Worm (Caenorhabditis elegans): Measurements from ENCODE around the gene ifas-3.

ifas-3 gene

ce11 chrIV:15983920-15984631 is 33.4 kb upstream of the ifas-3 start, which contains the start of gene Y105C5B.19:
Gene Y105C5B.19, minus strand, starts transcription at chrIV:15983970.
- TF ChIP-seq pha-4 (tag; optimal IDR thresholded peaks at IDR 0.05) (peak; percentile 12), lsy-2 (tag; optimal IDR thresholded peaks at IDR 0.05) (no peak), nhr-28 (tag; optimal IDR thresholded peaks at IDR 0.05) (no peak), zip-8 (tag; optimal IDR thresholded peaks at IDR 0.05) (peak; percentile 8), lin-13 (tag; optimal IDR thresholded peaks at IDR 0.05) (peak; percentile 62), ztf-11 (tag; optimal IDR thresholded peaks at IDR 0.05) (no peak), snpc-4 (tag; optimal IDR thresholded peaks at IDR 0.05) (no peak), mep-1 (tag; optimal IDR thresholded peaks at IDR 0.05) (peak; percentile 38), blmp-1 (tag; optimal IDR thresholded peaks at IDR 0.05) (no peak), tbx-8 (GFP tag; optimal IDR thresholded peaks at IDR 0.05) (no peak), unc-120 (tag; optimal IDR thresholded peaks at IDR 0.05; ENCODE audit: poor library complexity, severe bottlenecking) (no peak), drap-1 (GFP tag; optimal IDR thresholded peaks at IDR 0.05) (no peak), mls-2 (tag; optimal IDR thresholded peaks at IDR 0.05) (no peak), flh-1 (GFP tag; optimal IDR thresholded peaks at IDR 0.05) (no peak), nhr-12 (tag; optimal IDR thresholded peaks at IDR 0.05) (no peak), elt-1 (tag; optimal IDR thresholded peaks at IDR 0.05; ENCODE audit: borderline replicate concordance, insufficient read depth) (no peak), sptf-1 (tag; optimal IDR thresholded peaks at IDR 0.05) (no peak), ces-1 (GFP tag; optimal IDR thresholded peaks at IDR 0.05) (peak; percentile 64)

DNA sequence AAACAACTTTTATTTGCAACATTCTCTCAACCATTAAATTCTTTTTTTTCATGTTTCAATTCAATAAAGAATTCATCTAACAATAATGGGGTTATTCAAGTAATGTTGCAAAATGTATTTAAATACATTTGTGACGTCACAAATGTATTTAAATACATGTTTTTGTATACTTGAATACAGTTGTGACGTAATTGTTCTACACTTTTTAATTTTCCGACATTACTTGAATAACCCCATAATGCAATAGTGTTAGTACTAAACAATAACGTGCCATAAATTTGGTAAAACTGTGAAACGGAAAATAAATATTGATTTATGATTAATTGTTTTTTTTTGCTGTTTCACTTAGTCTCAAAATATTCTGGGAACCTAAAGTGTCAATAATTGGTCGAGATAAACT is 28.9 kb upstream of the ifas-3 start:
- TF ChIP-seq zip-8 (tag; optimal IDR thresholded peaks at IDR 0.05), result peak; percentile 83

DNA sequence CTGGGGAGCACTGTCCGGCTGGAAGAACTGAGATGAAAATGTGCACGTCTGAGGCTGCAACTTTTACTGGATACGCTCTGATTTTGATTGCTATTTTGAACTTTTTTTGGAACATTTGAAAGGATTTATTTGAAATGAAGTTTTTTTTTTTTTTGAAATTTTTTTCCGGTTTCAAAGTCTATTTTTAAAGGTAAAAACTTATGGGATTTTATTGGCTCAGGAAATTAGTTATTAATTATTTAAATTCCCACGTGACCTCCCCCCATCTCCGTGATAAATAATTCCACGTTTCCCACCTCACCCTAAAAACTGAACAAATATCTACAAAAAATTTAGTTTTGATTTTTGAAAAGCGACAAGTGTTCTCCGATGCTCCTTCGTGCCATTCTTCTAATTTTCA is 13.6 kb upstream of the ifas-3 start, which contains the start of gene Y105C5B.18:
Gene Y105C5B.18 (plus strand): TSS at position 301 of the 400 bp plus-strand sequence.
- no peak for TF ChIP-seq ztf-11 (tag; optimal IDR thresholded peaks at IDR 0.05)
- TF ChIP-seq lin-32 (GFP tag; optimal IDR thresholded peaks at IDR 0.05), result no peak
- TF ChIP-seq nhr-76 (tag; optimal IDR thresholded peaks at IDR 0.05), result no peak
- no peak for TF ChIP-seq ceh-83 (GFP tag; optimal IDR thresholded peaks at IDR 0.05)
- no peak for TF ChIP-seq ceh-39 (tag; optimal IDR thresholded peaks at IDR 0.05)
- TF ChIP-seq lsy-2 (tag; optimal IDR thresholded peaks at IDR 0.05), result no peak
- no peak for TF ChIP-seq tbx-8 (GFP tag; optimal IDR thresholded peaks at IDR 0.05)
- TF ChIP-seq lin-13 (tag; optimal IDR thresholded peaks at IDR 0.05), result no peak
- TF ChIP-seq M03D4.4 (tag; optimal IDR thresholded peaks at IDR 0.05), result no peak
- no peak for TF ChIP-seq nhr-237 (tag; optimal IDR thresholded peaks at IDR 0.05)
- no peak for TF ChIP-seq sptf-1 (tag; optimal IDR thresholded peaks at IDR 0.05)

DNA sequence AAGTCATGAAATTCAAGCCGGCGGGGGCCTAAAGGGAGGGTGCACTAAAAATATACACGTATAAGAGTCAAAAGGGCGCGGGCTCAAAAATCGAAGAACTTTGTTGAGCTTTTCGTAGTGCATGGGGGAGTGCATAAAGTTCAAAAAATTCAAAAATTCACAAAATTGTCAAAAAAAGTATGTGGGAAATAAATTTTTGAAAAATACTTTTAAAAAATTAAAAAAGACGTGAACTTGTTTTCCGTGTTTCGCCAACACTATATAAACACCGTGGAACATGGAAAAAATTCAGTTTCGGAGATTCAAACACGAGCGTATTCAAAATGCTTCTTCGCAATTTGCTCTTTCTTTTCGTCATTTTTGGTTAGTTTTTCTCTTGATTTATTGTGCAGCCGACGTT is 12.1 kb upstream of the ifas-3 start, which contains the start of gene Y105C5B.17:
Gene Y105C5B.17 (plus strand): TSS at position 301 of the 400 bp plus-strand sequence.
- TF ChIP-seq nhr-76 (tag; optimal IDR thresholded peaks at IDR 0.05), result no peak
- no peak for TF ChIP-seq lsy-2 (tag; optimal IDR thresholded peaks at IDR 0.05)
- TF ChIP-seq flh-1 (GFP tag; optimal IDR thresholded peaks at IDR 0.05), result no peak
- no peak for TF ChIP-seq drap-1 (GFP tag; optimal IDR thresholded peaks at IDR 0.05)
- no peak for TF ChIP-seq lin-13 (tag; optimal IDR thresholded peaks at IDR 0.05)
- no peak for TF ChIP-seq ceh-43 (GFP tag; optimal IDR thresholded peaks at IDR 0.05)
- no peak for TF ChIP-seq unc-120 (tag; optimal IDR thresholded peaks at IDR 0.05; ENCODE audit: poor library complexity, severe bottlenecking)
- no peak for TF ChIP-seq mep-1 (tag; optimal IDR thresholded peaks at IDR 0.05)
- no peak for TF ChIP-seq ceh-83 (GFP tag; optimal IDR thresholded peaks at IDR 0.05)
- no peak for TF ChIP-seq elt-3 (tag; optimal IDR thresholded peaks at IDR 0.05)
- no peak for TF ChIP-seq M03D4.4 (tag; optimal IDR thresholded peaks at IDR 0.05)
- no peak for TF ChIP-seq mab-5 (tag; optimal IDR thresholded peaks at IDR 0.05)
- no peak for TF ChIP-seq sptf-1 (tag; optimal IDR thresholded peaks at IDR 0.05)
- TF ChIP-seq unc-62 (GFP tag; optimal IDR thresholded peaks at IDR 0.05), result no peak

ce11 chrIV:15962219-15962762 is 11.6 kb upstream of the ifas-3 start, which contains the start of gene lgc-19:
Gene lgc-19, minus strand, starts transcription at chrIV:15962712.
- TF ChIP-seq lin-13 (tag; optimal IDR thresholded peaks at IDR 0.05) (no peak), nhr-12 (tag; optimal IDR thresholded peaks at IDR 0.05) (no peak), nhr-76 (tag; optimal IDR thresholded peaks at IDR 0.05) (no peak), elt-1 (tag; optimal IDR thresholded peaks at IDR 0.05; ENCODE audit: borderline replicate concordance, insufficient read depth) (no peak), sem-2 (GFP tag; optimal IDR thresholded peaks at IDR 0.05) (no peak), zip-8 (tag; optimal IDR thresholded peaks at IDR 0.05) (no peak), unc-120 (tag; optimal IDR thresholded peaks at IDR 0.05; ENCODE audit: poor library complexity, severe bottlenecking) (no peak), ces-1 (GFP tag; optimal IDR thresholded peaks at IDR 0.05) (no peak), bed-3 (GFP tag; optimal IDR thresholded peaks at IDR 0.05) (no peak), drap-1 (GFP tag; optimal IDR thresholded peaks at IDR 0.05) (no peak), hlh-1 (tag; optimal IDR thresholded peaks at IDR 0.05) (no peak), unc-62 (GFP tag; optimal IDR thresholded peaks at IDR 0.05) (no peak), flh-1 (GFP tag; optimal IDR thresholded peaks at IDR 0.05) (no peak), ceh-43 (GFP tag; optimal IDR thresholded peaks at IDR 0.05) (no peak), tbx-8 (GFP tag; optimal IDR thresholded peaks at IDR 0.05) (no peak), pha-4 (tag; optimal IDR thresholded peaks at IDR 0.05) (no peak), mab-5 (tag; optimal IDR thresholded peaks at IDR 0.05) (no peak)

Measured in whole organism, mixed stage, embryonic.